Worm (Caenorhabditis elegans): ENCODE data around the gene lpl-1.

lpl-1 gene

DNA sequence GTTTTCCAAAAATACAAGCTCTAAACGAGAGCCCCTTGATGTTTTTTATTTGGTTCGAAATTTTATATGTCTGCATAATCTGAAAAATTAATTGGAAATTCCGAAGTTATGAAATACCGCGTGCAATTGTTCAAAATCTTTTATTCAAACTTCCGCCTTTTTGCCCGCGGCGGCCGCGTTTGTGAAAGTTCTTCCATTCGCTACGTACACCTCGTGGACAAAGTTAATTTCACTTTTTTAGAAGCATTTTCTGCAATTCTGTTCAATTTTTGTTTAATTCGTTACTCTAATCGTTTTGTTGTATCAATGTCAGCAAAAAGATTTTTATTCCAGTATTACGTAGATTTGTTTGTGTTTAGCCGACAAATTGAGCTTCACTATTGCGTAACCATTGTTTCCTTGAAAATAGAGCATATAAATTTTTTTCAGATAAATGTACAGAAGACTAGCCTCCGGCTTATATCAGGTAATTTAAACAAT lies 19.5 kb downstream of the lpl-1 start, which contains the start of gene mppb-1 (continued):
- peak in 1 of 2 experiments; percentile 59 for TF ChIP-seq let-607 (tag; optimal IDR thresholded peaks at IDR 0.05)
- TF ChIP-seq F57C9.4 (tag; optimal IDR thresholded peaks at IDR 0.05) = no peak
- TF ChIP-seq lin-40 (tag; optimal IDR thresholded peaks at IDR 0.05) = peak; percentile 59
- TF ChIP-seq attf-6 (GFP tag; IDR thresholded peaks at IDR 0.05) = 0 out of 2 replicates have a peak, but pooled peaks have one; percentile 23
- no peak for TF ChIP-seq hmg-20 (GFP tag; IDR thresholded peaks at IDR 0.05)
- TF ChIP-seq lsy-27 (tag; optimal IDR thresholded peaks at IDR 0.05; ENCODE audit: borderline replicate concordance, insufficient read depth) = no peak
- TF ChIP-seq let-526 (GFP tag; IDR thresholded peaks at IDR 0.05) = 0 out of 2 replicates have a peak, but pooled peaks have one; percentile 62
- TF ChIP-seq xnd-1 (tag; optimal IDR thresholded peaks at IDR 0.05) = no peak
- TF ChIP-seq ZK185.1 (tag; optimal IDR thresholded peaks at IDR 0.05; ENCODE audit: poor library complexity, severe bottlenecking) = peak; percentile 96
- no peak for TF ChIP-seq gei-17 (GFP tag; optimal IDR thresholded peaks at IDR 0.05)
- TF ChIP-seq hsf-1 (GFP tag; IDR thresholded peaks at IDR 0.05) = 0 out of 2 replicates have a peak, but pooled peaks have one; percentile 38
- peak; percentile 49 for TF ChIP-seq F22D6.2 (tag; optimal IDR thresholded peaks at IDR 0.05)
- TF ChIP-seq F23B12.7 (tag; optimal IDR thresholded peaks at IDR 0.05; ENCODE audit: insufficient read depth) = peak; percentile 46
- no peak for TF ChIP-seq nfya-1 (tag; optimal IDR thresholded peaks at IDR 0.05; ENCODE audit: borderline replicate concordance, insufficient read depth)
- no peak for TF ChIP-seq hlh-26 (GFP tag; conservative IDR thresholded peaks at IDR 0.05)
- peak; percentile 82 for TF ChIP-seq lir-1 (GFP tag; conservative IDR thresholded peaks at IDR 0.05)
- TF ChIP-seq B0336.3 (GFP tag; IDR thresholded peaks at IDR 0.05) = no peak
- TF ChIP-seq him-1 (tag; optimal IDR thresholded peaks at IDR 0.05) = no peak
- peak; percentile 92 for TF ChIP-seq unc-130 (GFP tag; optimal IDR thresholded peaks at IDR 0.05)
- peak; percentile 1 for TF ChIP-seq hlh-12 (tag; optimal IDR thresholded peaks at IDR 0.05)
- TF ChIP-seq ama-1 (optimal IDR thresholded peaks at IDR 0.05) = no peak
- TF ChIP-seq ama-1 (GFP tag; optimal IDR thresholded peaks at IDR 0.05) = no peak
- peak; percentile 60 for TF ChIP-seq rec-8 (tag; optimal IDR thresholded peaks at IDR 0.05)
- TF ChIP-seq Y56A3A.18 (GFP tag; IDR thresholded peaks at IDR 0.05) = no peak
- TF ChIP-seq dpl-1 (GFP tag; optimal IDR thresholded peaks at IDR 0.05) = peak; percentile 82
- TF ChIP-seq ceh-91 (GFP tag; IDR thresholded peaks at IDR 0.05) = 0 out of 2 replicates have a peak, but pooled peaks have one; percentile 30
- no peak for TF ChIP-seq F39B2.1 (GFP tag; IDR thresholded peaks at IDR 0.05)
- peak; percentile 28 for TF ChIP-seq atf-7 (tag; optimal IDR thresholded peaks at IDR 0.05)
- TF ChIP-seq attf-5 (GFP tag; optimal IDR thresholded peaks at IDR 0.05) = peak; percentile 40
- no peak for TF ChIP-seq mes-4 (tag; optimal IDR thresholded peaks at IDR 0.05)
- no peak for TF ChIP-seq fkh-3 (tag; optimal IDR thresholded peaks at IDR 0.05)
- TF ChIP-seq ztf-3 (GFP tag; optimal IDR thresholded peaks at IDR 0.05) = no peak
- TF ChIP-seq repo-1 (tag; optimal IDR thresholded peaks at IDR 0.05) = no peak
- TF ChIP-seq egrh-3 (GFP tag; IDR thresholded peaks at IDR 0.05) = no peak
- TF ChIP-seq tlf-1 (GFP tag; optimal IDR thresholded peaks at IDR 0.05) = no peak
- no peak for TF ChIP-seq egl-44 (GFP tag; IDR thresholded peaks at IDR 0.05)
- TF ChIP-seq sdz-38 (tag; optimal IDR thresholded peaks at IDR 0.05) = no peak
- no peak for TF ChIP-seq F49E8.2 (tag; optimal IDR thresholded peaks at IDR 0.05; ENCODE audit: insufficient read depth)
- TF ChIP-seq ceh-27 (GFP tag; optimal IDR thresholded peaks at IDR 0.05) = peak; percentile 84
- peak; percentile 58 for TF ChIP-seq F33H1.4 (GFP tag; IDR thresholded peaks at IDR 0.05)
- peak; percentile 51; the same call in 1 of the 2 replicates for TF ChIP-seq madf-6 (GFP tag; IDR thresholded peaks at IDR 0.05)
- TF ChIP-seq die-1 (tag; optimal IDR thresholded peaks at IDR 0.05) = no peak
- no peak for TF ChIP-seq F37B4.10 (GFP tag; IDR thresholded peaks at IDR 0.05)
- TF ChIP-seq attf-3 (GFP tag; conservative IDR thresholded peaks at IDR 0.05) = peak; percentile 75
- TF ChIP-seq lsl-1 (GFP tag; optimal IDR thresholded peaks at IDR 0.05) = peak; percentile 52
- no peak for TF ChIP-seq ztf-26 (tag; optimal IDR thresholded peaks at IDR 0.05)
- no peak for TF ChIP-seq nfya-2 (GFP tag; IDR thresholded peaks at IDR 0.05)
- TF ChIP-seq T07F8.4 (tag; optimal IDR thresholded peaks at IDR 0.05) = no peak

Data from whole organism, young adult.